Worm (Caenorhabditis elegans): Measurements from ENCODE around the gene idpp-13.

ce11 chrIII:886726-887125 is 30.1 kb downstream of the idpp-13 start, which contains the start of gene zer-1:
- TF ChIP-seq hnd-1 (tag; optimal IDR thresholded peaks at IDR 0.05): no peak
- no peak for TF ChIP-seq ama-1 (optimal IDR thresholded peaks at IDR 0.05)
- no peak for TF ChIP-seq aly-1 (tag; optimal IDR thresholded peaks at IDR 0.05)
- TF ChIP-seq ceh-13 (GFP tag; optimal IDR thresholded peaks at IDR 0.05): no peak
- no peak for TF ChIP-seq tra-4 (tag; optimal IDR thresholded peaks at IDR 0.05)
- no peak for TF ChIP-seq tbx-11 (GFP tag; IDR thresholded peaks at IDR 0.05)
- no peak for TF ChIP-seq flt-1 (GFP tag; IDR thresholded peaks at IDR 0.05)
- TF ChIP-seq ets-7 (tag; optimal IDR thresholded peaks at IDR 0.05): no peak
- TF ChIP-seq ceh-36 (tag; optimal IDR thresholded peaks at IDR 0.05): no peak
